Worm (Caenorhabditis elegans): ENCODE results near the gene snpc-3.4.

The snpc-3.4 gene

DNA sequence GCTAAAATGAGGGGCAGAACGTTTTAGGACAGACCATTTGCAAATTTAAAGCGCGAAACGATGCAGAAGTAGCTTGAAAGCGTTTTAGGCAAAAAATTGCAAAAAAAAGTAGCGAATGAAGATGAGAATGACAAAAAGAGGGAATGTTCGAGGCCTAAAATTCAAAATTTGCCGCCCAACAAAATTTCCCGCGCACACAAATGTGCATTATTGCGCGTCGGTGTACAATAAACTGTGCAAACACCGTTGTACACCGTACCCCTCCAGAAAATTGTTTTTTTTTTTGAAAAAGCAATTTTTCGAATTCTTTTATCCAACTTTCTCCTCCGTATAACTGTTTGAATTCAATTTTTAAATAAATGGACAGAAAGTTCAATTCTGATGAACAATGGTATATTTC, at the start of gene snpc-3.4:
snpc-3.4 (plus strand) TSS at position 237 of the 400 bp plus-strand sequence.
- TF ChIP-seq med-1 (GFP tag; optimal IDR thresholded peaks at IDR 0.05; ENCODE audit: insufficient read depth) = peak; percentile 21
- TF ChIP-seq cog-1 (tag; optimal IDR thresholded peaks at IDR 0.05) = peak; percentile 10
- TF ChIP-seq tab-1 (GFP tag; IDR thresholded peaks at IDR 0.05) = no peak
- no peak for TF ChIP-seq ztf-23 (GFP tag; IDR thresholded peaks at IDR 0.05)
- no peak for TF ChIP-seq flt-1 (GFP tag; IDR thresholded peaks at IDR 0.05)
- TF ChIP-seq klf-2 (GFP tag; conservative IDR thresholded peaks at IDR 0.05) = no peak
- no peak for TF ChIP-seq ref-1 (GFP tag; conservative IDR thresholded peaks at IDR 0.05)
- no peak for TF ChIP-seq ztf-29 (GFP tag; IDR thresholded peaks at IDR 0.05)

DNA sequence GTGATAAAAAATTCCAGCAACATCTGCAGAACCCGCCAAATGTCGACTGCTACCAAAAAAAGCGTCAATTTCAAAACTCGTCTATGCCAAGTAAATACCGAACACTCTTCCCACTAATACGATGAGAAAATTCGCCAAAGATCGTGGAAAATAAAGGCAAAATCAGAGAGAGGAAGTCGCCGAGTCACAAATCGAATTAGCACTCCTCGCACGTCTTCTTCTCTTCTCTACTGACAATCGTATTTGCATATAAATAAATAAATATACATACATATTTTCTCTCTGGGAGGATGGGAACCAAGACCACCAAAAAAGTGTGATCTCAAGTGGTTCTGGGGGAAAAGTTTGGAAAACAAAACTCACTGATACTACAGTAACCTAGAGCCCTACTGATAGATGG, 49.4 kb upstream of the snpc-3.4 start:
- TF ChIP-seq T22C8.4 (GFP tag; IDR thresholded peaks at IDR 0.05) = no peak
- TF ChIP-seq klf-2 (GFP tag; conservative IDR thresholded peaks at IDR 0.05) = no peak
- TF ChIP-seq ztf-23 (GFP tag; IDR thresholded peaks at IDR 0.05) = no peak
- TF ChIP-seq ztf-29 (GFP tag; IDR thresholded peaks at IDR 0.05) = no peak
- TF ChIP-seq ref-1 (GFP tag; conservative IDR thresholded peaks at IDR 0.05) = no peak
- TF ChIP-seq tab-1 (GFP tag; IDR thresholded peaks at IDR 0.05) = no peak
- TF ChIP-seq flt-1 (GFP tag; IDR thresholded peaks at IDR 0.05) = no peak
- no peak for TF ChIP-seq cog-1 (tag; optimal IDR thresholded peaks at IDR 0.05)
- no peak for TF ChIP-seq med-1 (GFP tag; optimal IDR thresholded peaks at IDR 0.05; ENCODE audit: insufficient read depth)

DNA sequence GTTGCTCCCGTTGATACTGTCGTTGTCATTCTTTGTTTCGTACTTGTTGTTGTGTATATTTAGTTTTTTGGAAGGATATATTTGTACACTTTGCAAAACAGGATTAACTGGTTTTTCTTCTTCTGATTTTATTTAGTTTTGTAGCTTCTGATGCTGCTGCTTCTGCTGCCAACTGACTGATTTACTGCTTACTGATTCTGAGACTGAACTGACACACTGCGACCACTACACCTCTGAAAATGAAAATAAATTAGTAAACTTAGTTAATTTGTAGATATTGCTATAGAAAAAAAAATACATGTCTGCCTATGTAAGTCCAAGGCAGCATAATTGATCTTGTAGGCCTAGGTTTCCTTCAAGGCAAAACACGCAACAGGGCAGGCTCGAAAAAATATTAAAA, 47.1 kb upstream of the snpc-3.4 start, which contains the start of gene R10E9.4:
R10E9.4 (minus strand) TSS at position 101 of the 400 bp plus-strand sequence.
- TF ChIP-seq flt-1 (GFP tag; IDR thresholded peaks at IDR 0.05) = no peak
- TF ChIP-seq ref-1 (GFP tag; conservative IDR thresholded peaks at IDR 0.05) = no peak
- TF ChIP-seq cog-1 (tag; optimal IDR thresholded peaks at IDR 0.05) = no peak
- TF ChIP-seq med-1 (GFP tag; optimal IDR thresholded peaks at IDR 0.05; ENCODE audit: insufficient read depth) = no peak
- TF ChIP-seq tab-1 (GFP tag; IDR thresholded peaks at IDR 0.05) = no peak
- TF ChIP-seq klf-2 (GFP tag; conservative IDR thresholded peaks at IDR 0.05) = no peak
- no peak for TF ChIP-seq T22C8.4 (GFP tag; IDR thresholded peaks at IDR 0.05)
- TF ChIP-seq ztf-29 (GFP tag; IDR thresholded peaks at IDR 0.05) = no peak
- TF ChIP-seq ztf-23 (GFP tag; IDR thresholded peaks at IDR 0.05) = no peak

DNA sequence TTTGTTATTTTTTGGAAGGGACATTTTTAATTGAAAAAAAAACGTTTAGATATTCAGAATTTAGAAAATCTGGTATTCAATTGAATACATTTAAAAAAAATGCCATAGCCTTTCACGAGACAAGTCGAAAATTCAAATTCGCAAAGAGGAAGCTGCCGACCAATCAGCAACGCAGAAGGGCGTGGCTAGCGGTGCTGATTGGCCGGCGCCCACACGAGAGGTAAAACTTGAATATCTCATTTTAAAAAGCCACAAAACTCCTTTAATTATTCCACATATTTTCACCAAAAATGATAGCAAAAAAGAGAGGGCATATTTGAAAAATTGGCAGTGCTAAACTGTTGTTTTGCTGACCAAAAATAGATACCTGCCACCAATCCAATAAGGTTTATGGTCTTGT, 45.3 kb upstream of the snpc-3.4 start:
- TF ChIP-seq T22C8.4 (GFP tag; IDR thresholded peaks at IDR 0.05) (no peak), tab-1 (GFP tag; IDR thresholded peaks at IDR 0.05) (no peak), med-1 (GFP tag; optimal IDR thresholded peaks at IDR 0.05; ENCODE audit: insufficient read depth) (no peak), ztf-23 (GFP tag; IDR thresholded peaks at IDR 0.05) (no peak), flt-1 (GFP tag; IDR thresholded peaks at IDR 0.05) (no peak), cog-1 (tag; optimal IDR thresholded peaks at IDR 0.05) (no peak), ztf-29 (GFP tag; IDR thresholded peaks at IDR 0.05) (no peak), ref-1 (GFP tag; conservative IDR thresholded peaks at IDR 0.05) (no peak), klf-2 (GFP tag; conservative IDR thresholded peaks at IDR 0.05) (no peak)

DNA sequence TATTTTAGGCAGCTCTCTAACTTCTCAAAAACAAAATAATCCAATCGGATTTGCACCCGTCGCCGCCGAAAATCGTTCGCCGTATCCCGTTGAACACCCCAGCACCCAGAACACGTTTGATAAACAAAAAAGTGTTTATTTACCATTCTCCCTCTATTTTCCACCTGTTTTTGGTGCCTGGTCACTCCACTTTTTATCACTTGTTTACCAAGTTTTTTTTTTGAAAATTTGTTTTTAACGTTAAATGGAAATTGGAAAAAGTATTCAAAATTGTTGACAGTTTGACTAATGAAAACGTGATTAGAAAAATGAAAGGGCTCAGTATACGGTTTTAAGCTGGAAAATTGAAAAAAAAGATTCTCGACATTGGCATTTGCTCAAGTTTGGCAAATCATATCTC, 44.8 kb upstream of the snpc-3.4 start:
- TF ChIP-seq tab-1 (GFP tag; IDR thresholded peaks at IDR 0.05) (no peak), T22C8.4 (GFP tag; IDR thresholded peaks at IDR 0.05) (no peak), klf-2 (GFP tag; conservative IDR thresholded peaks at IDR 0.05) (no peak), med-1 (GFP tag; optimal IDR thresholded peaks at IDR 0.05; ENCODE audit: insufficient read depth) (no peak), ztf-29 (GFP tag; IDR thresholded peaks at IDR 0.05) (no peak)

DNA sequence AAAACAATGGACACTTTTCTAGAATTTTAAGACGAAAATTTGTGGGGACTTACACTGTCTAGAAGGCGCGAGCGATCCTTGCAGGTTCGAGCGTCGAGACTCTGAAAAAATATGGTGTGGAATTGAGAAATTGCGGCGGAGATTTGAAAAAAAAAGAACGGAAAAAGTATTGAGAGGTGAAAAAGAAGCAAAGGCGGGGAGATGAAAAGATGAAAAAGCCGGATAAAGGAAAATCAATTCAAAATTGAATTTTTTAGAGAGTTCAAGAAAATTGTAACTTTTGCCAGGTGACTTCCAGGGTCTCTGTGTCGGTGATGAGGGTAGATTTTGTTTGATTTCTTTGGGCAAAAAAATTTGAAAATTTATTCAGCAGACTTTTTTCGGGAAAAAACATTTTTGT, 43.5 kb upstream of the snpc-3.4 start, which contains the start of gene msi-1:
msi-1 (minus strand) TSS at position 101 of the 400 bp plus-strand sequence.
- TF ChIP-seq flt-1 (GFP tag; IDR thresholded peaks at IDR 0.05) = no peak
- TF ChIP-seq klf-2 (GFP tag; conservative IDR thresholded peaks at IDR 0.05) = no peak
- TF ChIP-seq T22C8.4 (GFP tag; IDR thresholded peaks at IDR 0.05) = no peak
- TF ChIP-seq ztf-23 (GFP tag; IDR thresholded peaks at IDR 0.05) = no peak
- no peak for TF ChIP-seq ref-1 (GFP tag; conservative IDR thresholded peaks at IDR 0.05)
- TF ChIP-seq cog-1 (tag; optimal IDR thresholded peaks at IDR 0.05) = no peak
- TF ChIP-seq med-1 (GFP tag; optimal IDR thresholded peaks at IDR 0.05; ENCODE audit: insufficient read depth) = no peak
- TF ChIP-seq ztf-29 (GFP tag; IDR thresholded peaks at IDR 0.05) = no peak
- TF ChIP-seq tab-1 (GFP tag; IDR thresholded peaks at IDR 0.05) = no peak

DNA sequence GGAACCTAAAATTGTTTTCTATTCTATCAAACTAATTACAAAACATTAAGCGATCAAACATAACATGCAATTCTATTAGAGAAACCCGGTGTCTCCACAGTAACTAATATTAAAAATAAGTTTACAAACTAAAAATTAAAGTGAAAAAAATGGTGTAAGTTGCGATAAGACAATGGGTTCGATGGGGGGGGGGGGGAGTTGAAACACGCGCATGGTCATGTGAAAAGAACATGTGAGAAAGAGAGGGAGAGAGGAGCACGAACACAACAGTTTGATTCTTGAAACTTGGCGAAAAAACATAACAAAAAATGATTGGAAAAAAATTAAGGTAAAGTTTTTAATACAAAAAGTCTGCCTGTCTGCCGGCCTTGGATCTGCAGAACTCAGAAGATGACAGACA, 42.8 kb upstream of the snpc-3.4 start:
- TF ChIP-seq flt-1 (GFP tag; IDR thresholded peaks at IDR 0.05) = no peak
- no peak for TF ChIP-seq T22C8.4 (GFP tag; IDR thresholded peaks at IDR 0.05)
- TF ChIP-seq ztf-29 (GFP tag; IDR thresholded peaks at IDR 0.05) = no peak
- no peak for TF ChIP-seq ref-1 (GFP tag; conservative IDR thresholded peaks at IDR 0.05)
- no peak for TF ChIP-seq med-1 (GFP tag; optimal IDR thresholded peaks at IDR 0.05; ENCODE audit: insufficient read depth)
- no peak for TF ChIP-seq tab-1 (GFP tag; IDR thresholded peaks at IDR 0.05)
- no peak for TF ChIP-seq klf-2 (GFP tag; conservative IDR thresholded peaks at IDR 0.05)

DNA sequence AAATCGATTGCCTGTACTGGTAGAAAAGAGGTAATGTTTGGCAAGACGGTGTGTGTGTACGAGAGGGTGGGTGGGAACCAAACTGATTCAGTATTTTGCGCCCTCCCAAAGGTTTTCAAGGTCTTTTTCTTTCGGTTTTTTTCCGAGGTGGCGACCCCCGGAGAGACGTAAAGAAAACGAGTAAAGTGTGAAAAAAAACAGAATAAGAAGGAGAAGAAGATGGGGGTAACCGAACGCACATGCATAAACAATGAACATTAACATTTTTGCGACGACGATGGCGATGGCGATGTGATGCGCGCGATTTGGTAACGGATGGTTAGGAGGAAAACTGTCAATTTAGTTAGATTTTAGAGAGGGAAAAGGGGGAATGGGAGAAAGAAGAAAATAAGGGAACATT, 41.4 kb upstream of the snpc-3.4 start:
- TF ChIP-seq ztf-29 (GFP tag; IDR thresholded peaks at IDR 0.05) = no peak
- no peak for TF ChIP-seq ref-1 (GFP tag; conservative IDR thresholded peaks at IDR 0.05)
- no peak for TF ChIP-seq klf-2 (GFP tag; conservative IDR thresholded peaks at IDR 0.05)
- no peak for TF ChIP-seq T22C8.4 (GFP tag; IDR thresholded peaks at IDR 0.05)
- no peak for TF ChIP-seq tab-1 (GFP tag; IDR thresholded peaks at IDR 0.05)
- no peak for TF ChIP-seq cog-1 (tag; optimal IDR thresholded peaks at IDR 0.05)
- no peak for TF ChIP-seq flt-1 (GFP tag; IDR thresholded peaks at IDR 0.05)
- TF ChIP-seq ztf-23 (GFP tag; IDR thresholded peaks at IDR 0.05) = no peak
- no peak for TF ChIP-seq med-1 (GFP tag; optimal IDR thresholded peaks at IDR 0.05; ENCODE audit: insufficient read depth)

DNA sequence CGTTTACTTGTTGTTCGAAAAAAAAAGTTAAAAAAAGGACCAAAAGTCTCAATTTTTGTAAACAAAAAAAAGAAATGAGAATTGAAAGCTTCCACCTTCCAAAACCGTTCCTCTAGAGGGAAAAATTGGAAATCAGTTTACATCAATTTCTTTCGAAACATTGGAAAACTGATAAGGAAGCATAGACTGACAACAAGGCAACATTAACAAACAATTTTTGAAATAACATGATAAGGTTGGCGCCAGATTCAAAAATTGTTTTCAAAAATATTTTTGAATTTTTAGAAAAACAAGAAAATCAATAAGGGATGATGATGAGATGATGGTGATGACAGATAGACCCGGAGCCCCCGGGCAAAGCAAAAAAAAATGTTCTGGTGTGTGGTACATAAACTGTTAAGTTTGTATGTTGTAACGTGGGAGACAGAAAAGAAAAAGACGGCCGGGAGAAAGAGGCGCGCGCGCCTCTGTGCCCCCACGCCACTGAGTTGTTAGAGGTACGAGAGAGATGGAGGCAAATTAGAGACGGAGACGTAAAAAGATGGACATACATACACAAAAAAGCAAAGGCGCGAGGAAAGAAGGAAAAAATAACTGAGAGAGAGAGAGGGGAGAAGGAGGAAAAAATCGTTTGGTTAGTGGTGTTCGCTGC, 39.7 kb upstream of the snpc-3.4 start:
- no peak for TF ChIP-seq ztf-23 (GFP tag; IDR thresholded peaks at IDR 0.05)

DNA sequence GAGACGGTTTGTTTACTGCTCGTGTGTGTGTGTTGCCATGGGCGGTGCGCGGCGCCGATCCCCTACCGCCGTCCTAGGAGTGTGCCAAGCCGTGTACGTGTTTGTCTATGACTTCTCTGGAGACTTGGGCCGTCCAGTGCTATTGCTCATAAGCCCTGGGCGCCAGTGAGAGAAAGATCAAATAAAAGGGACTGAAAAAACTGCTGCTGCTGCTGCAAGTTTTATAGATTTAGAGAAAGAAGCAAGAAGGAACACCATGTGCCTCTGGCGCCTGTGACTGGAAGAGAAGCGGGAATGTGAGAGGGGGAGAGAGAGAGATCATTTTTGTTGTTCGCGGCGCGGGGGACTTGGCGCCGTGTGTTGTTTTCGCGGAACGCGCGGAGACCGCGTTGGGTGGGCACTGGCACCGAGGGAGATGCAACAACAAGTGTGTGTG, 35.8 kb upstream of the snpc-3.4 start:
- TF ChIP-seq klf-2 (GFP tag; conservative IDR thresholded peaks at IDR 0.05) (no peak), ztf-23 (GFP tag; IDR thresholded peaks at IDR 0.05) (no peak), ztf-29 (GFP tag; IDR thresholded peaks at IDR 0.05) (no peak), ref-1 (GFP tag; conservative IDR thresholded peaks at IDR 0.05) (no peak), flt-1 (GFP tag; IDR thresholded peaks at IDR 0.05) (no peak), med-1 (GFP tag; optimal IDR thresholded peaks at IDR 0.05; ENCODE audit: insufficient read depth) (no peak), tab-1 (GFP tag; IDR thresholded peaks at IDR 0.05) (no peak), cog-1 (tag; optimal IDR thresholded peaks at IDR 0.05) (no peak), T22C8.4 (GFP tag; IDR thresholded peaks at IDR 0.05) (no peak)

All from whole organism, midembryonic.